Fruit fly (Drosophila melanogaster): ENCODE results near the gene CG32683.

CG32683 gene

dm6 chrX:10454795-10455194 lies at the start of gene CG32683:
CG32683 (minus strand) TSS chrX:10454895.
- TF ChIP-seq CG33017 (tag; optimal IDR thresholded peaks at IDR 0.05) (no peak), toe (GFP tag; optimal IDR thresholded peaks at IDR 0.05) (no peak), CG11617 (GFP tag; optimal IDR thresholded peaks at IDR 0.05) (no peak), cic (GFP tag; optimal IDR thresholded peaks at IDR 0.05) (no peak), CG7045 (GFP tag; optimal IDR thresholded peaks at IDR 0.05) (no peak), tj (GFP tag; optimal IDR thresholded peaks at IDR 0.05) (no peak), ovo (GFP tag; optimal IDR thresholded peaks at IDR 0.05) (no peak), kay (GFP tag; ENCODE audit: borderline replicate concordance) (no peak), Mnt (GFP tag; optimal IDR thresholded peaks at IDR 0.05) (no peak), cnc (optimal IDR thresholded peaks at IDR 0.05) (no peak), CG14711 (tag; optimal IDR thresholded peaks at IDR 0.05) (no peak), Clk (GFP tag; optimal IDR thresholded peaks at IDR 0.05) (no peak), CG7101 (tag; optimal IDR thresholded peaks at IDR 0.05) (no peak), Hr96 (GFP tag; optimal IDR thresholded peaks at IDR 0.05) (no peak), CG1620 (GFP tag; optimal IDR thresholded peaks at IDR 0.05) (no peak)

dm6 chrX:10496319-10496718 lies 41.6 kb upstream of the CG32683 start:
- no peak for TF ChIP-seq Mnt (GFP tag; optimal IDR thresholded peaks at IDR 0.05)
- TF ChIP-seq kay (GFP tag; ENCODE audit: borderline replicate concordance): no peak
- TF ChIP-seq Clk (GFP tag; optimal IDR thresholded peaks at IDR 0.05): no peak
- no peak for TF ChIP-seq bab1 (GFP tag; optimal IDR thresholded peaks at IDR 0.05)
- TF ChIP-seq tj (GFP tag; optimal IDR thresholded peaks at IDR 0.05): no peak
- TF ChIP-seq pad (GFP tag; optimal IDR thresholded peaks at IDR 0.05): no peak
- TF ChIP-seq CG33017 (tag; optimal IDR thresholded peaks at IDR 0.05): no peak
- TF ChIP-seq CG7045 (GFP tag; optimal IDR thresholded peaks at IDR 0.05): no peak
- no peak for TF ChIP-seq CG11617 (GFP tag; optimal IDR thresholded peaks at IDR 0.05)
- TF ChIP-seq Hr96 (GFP tag; optimal IDR thresholded peaks at IDR 0.05): no peak
- TF ChIP-seq CG7101 (tag; optimal IDR thresholded peaks at IDR 0.05): no peak

dm6 chrX:10487964-10488605 lies 33.4 kb upstream of the CG32683 start:
- peak; percentile 66 for TF ChIP-seq CG14711 (tag; optimal IDR thresholded peaks at IDR 0.05)
- TF ChIP-seq CG7045 (GFP tag; optimal IDR thresholded peaks at IDR 0.05): peak; percentile 25
- peak; percentile 14 for TF ChIP-seq cic (GFP tag; optimal IDR thresholded peaks at IDR 0.05)
- peak; percentile 24 for TF ChIP-seq Crg-1 (GFP tag; optimal IDR thresholded peaks at IDR 0.05)
- TF ChIP-seq toe (GFP tag; optimal IDR thresholded peaks at IDR 0.05): no peak
- TF ChIP-seq CG12768 (GFP tag; optimal IDR thresholded peaks at IDR 0.05): peak; percentile 11
- TF ChIP-seq cnc (optimal IDR thresholded peaks at IDR 0.05): no peak
- TF ChIP-seq ovo (GFP tag; optimal IDR thresholded peaks at IDR 0.05): no peak
- TF ChIP-seq kay (GFP tag; ENCODE audit: borderline replicate concordance): peak; percentile 62
- TF ChIP-seq CG33017 (tag; optimal IDR thresholded peaks at IDR 0.05): peak; percentile 39
- no peak for TF ChIP-seq bab1 (GFP tag; optimal IDR thresholded peaks at IDR 0.05)
- TF ChIP-seq Hr96 (GFP tag; optimal IDR thresholded peaks at IDR 0.05): peak; percentile 61
- TF ChIP-seq tj (GFP tag; optimal IDR thresholded peaks at IDR 0.05): peak; percentile 44
- TF ChIP-seq Clk (GFP tag; optimal IDR thresholded peaks at IDR 0.05): no peak
- peak; percentile 78 for TF ChIP-seq CG7101 (tag; optimal IDR thresholded peaks at IDR 0.05)
- peak; percentile 78 for TF ChIP-seq CG11617 (GFP tag; optimal IDR thresholded peaks at IDR 0.05)
- TF ChIP-seq Mnt (GFP tag; optimal IDR thresholded peaks at IDR 0.05): peak; percentile 79
- no peak for TF ChIP-seq CG1620 (GFP tag; optimal IDR thresholded peaks at IDR 0.05)
- peak; percentile 52 for TF ChIP-seq pad (GFP tag; optimal IDR thresholded peaks at IDR 0.05)
- no peak for TF ChIP-seq CG5204 (GFP tag; optimal IDR thresholded peaks at IDR 0.05)

dm6 chrX:10487105-10487504 lies 32.4 kb upstream of the CG32683 start, which contains the start of gene CG32687:
CG32687 (minus strand) TSS chrX:10487205.
- TF ChIP-seq Hr96 (GFP tag; optimal IDR thresholded peaks at IDR 0.05): no peak
- TF ChIP-seq bab1 (GFP tag; optimal IDR thresholded peaks at IDR 0.05): no peak
- no peak for TF ChIP-seq ovo (GFP tag; optimal IDR thresholded peaks at IDR 0.05)
- TF ChIP-seq CG12768 (GFP tag; optimal IDR thresholded peaks at IDR 0.05): no peak
- no peak for TF ChIP-seq Mnt (GFP tag; optimal IDR thresholded peaks at IDR 0.05)
- no peak for TF ChIP-seq Crg-1 (GFP tag; optimal IDR thresholded peaks at IDR 0.05)
- no peak for TF ChIP-seq CG1620 (GFP tag; optimal IDR thresholded peaks at IDR 0.05)

dm6 chrX:10486144-10487030 lies 31.7 kb upstream of the CG32683 start:
- TF ChIP-seq CG1620 (GFP tag; optimal IDR thresholded peaks at IDR 0.05): peak; percentile 4
- TF ChIP-seq CG14711 (tag; optimal IDR thresholded peaks at IDR 0.05): peak; percentile 65
- no peak for TF ChIP-seq Crg-1 (GFP tag; optimal IDR thresholded peaks at IDR 0.05)
- TF ChIP-seq Hr96 (GFP tag; optimal IDR thresholded peaks at IDR 0.05): peak; percentile 88
- TF ChIP-seq Mnt (GFP tag; optimal IDR thresholded peaks at IDR 0.05): peak; percentile 88
- TF ChIP-seq CG7045 (GFP tag; optimal IDR thresholded peaks at IDR 0.05): peak; percentile 63
- peak; percentile 73 for TF ChIP-seq CG5204 (GFP tag; optimal IDR thresholded peaks at IDR 0.05)
- peak; percentile 69 for TF ChIP-seq pad (GFP tag; optimal IDR thresholded peaks at IDR 0.05)
- TF ChIP-seq CG11617 (GFP tag; optimal IDR thresholded peaks at IDR 0.05): peak; percentile 92
- peak; percentile 68 for TF ChIP-seq bab1 (GFP tag; optimal IDR thresholded peaks at IDR 0.05)
- peak; percentile 90 for TF ChIP-seq CG7101 (tag; optimal IDR thresholded peaks at IDR 0.05)
- peak; percentile 52 for TF ChIP-seq ovo (GFP tag; optimal IDR thresholded peaks at IDR 0.05)
- peak; percentile 98 for TF ChIP-seq tj (GFP tag; optimal IDR thresholded peaks at IDR 0.05)
- peak; percentile 64 for TF ChIP-seq CG12768 (GFP tag; optimal IDR thresholded peaks at IDR 0.05)
- peak; percentile 65 for TF ChIP-seq toe (GFP tag; optimal IDR thresholded peaks at IDR 0.05)
- TF ChIP-seq kay (GFP tag; ENCODE audit: borderline replicate concordance): peak; percentile 85
- peak; percentile 70 for TF ChIP-seq CG33017 (tag; optimal IDR thresholded peaks at IDR 0.05)
- peak; percentile 39 for TF ChIP-seq Clk (GFP tag; optimal IDR thresholded peaks at IDR 0.05)
- TF ChIP-seq cic (GFP tag; optimal IDR thresholded peaks at IDR 0.05): peak; percentile 85
- TF ChIP-seq cnc (optimal IDR thresholded peaks at IDR 0.05): no peak

All from whole organism, adult.